Worm (Caenorhabditis elegans) whole organism, young adult: Measurements from ENCODE around the gene gtf-2E1.

Experiments
- aptf-3 ChIP-seq: fragments of 200-800 bp; sonication (Bioruptor generic); IDR thresholded peaks from 2 replicates; pipeline ENCODE4 v1.3.6; 2022; ENCODE audit warnings: missing genetic modification characterization, missing compliant biosample characterization
- dox-1 ChIP-seq: fragments of 200-800 bp; sonication (Bioruptor generic); IDR thresholded peaks from 2 replicates; pipeline ENCODE4 v1.3.6; 2022; ENCODE audit warnings: missing genetic modification reagents, missing genetic modification characterization, missing compliant biosample characterization
- dpff-1 ChIP-seq: sonication (generic microtip); optimal IDR thresholded peaks from 2 replicates; lab custom pipeline; 2017; ENCODE audit warnings: mild to moderate bottlenecking, missing genetic modification characterization, missing compliant biosample characterization
- ets-4 ChIP-seq: fragments of 200-800 bp; sonication (Bioruptor generic); optimal IDR thresholded peaks from 2 replicates; lab custom pipeline; 2018; ENCODE audit warnings: mild to moderate bottlenecking, missing genetic modification characterization, missing compliant biosample characterization
- fkh-3 ChIP-seq: sonication (generic microtip); optimal IDR thresholded peaks from 2 replicates; lab custom pipeline; 2016; ENCODE audit warnings: mild to moderate bottlenecking, missing genetic modification characterization, missing compliant biosample characterization
- lsl-1 ChIP-seq: fragments of 200-800 bp; sonication (Bioruptor generic); optimal IDR thresholded peaks from 2 replicates; lab custom pipeline; 2018; ENCODE audit warnings: mild to moderate bottlenecking, missing genetic modification characterization, moderate library complexity, missing compliant biosample characterization
- snpc-3.4 ChIP-seq: sonication (generic microtip); optimal IDR thresholded peaks from 2 replicates; lab custom pipeline; 2017; ENCODE audit warnings: missing genetic modification characterization, mild to moderate bottlenecking, missing compliant biosample characterization, antibody characterized with exemption, moderate library complexity, missing genotype, missing genetic modification reagents

DNA sequence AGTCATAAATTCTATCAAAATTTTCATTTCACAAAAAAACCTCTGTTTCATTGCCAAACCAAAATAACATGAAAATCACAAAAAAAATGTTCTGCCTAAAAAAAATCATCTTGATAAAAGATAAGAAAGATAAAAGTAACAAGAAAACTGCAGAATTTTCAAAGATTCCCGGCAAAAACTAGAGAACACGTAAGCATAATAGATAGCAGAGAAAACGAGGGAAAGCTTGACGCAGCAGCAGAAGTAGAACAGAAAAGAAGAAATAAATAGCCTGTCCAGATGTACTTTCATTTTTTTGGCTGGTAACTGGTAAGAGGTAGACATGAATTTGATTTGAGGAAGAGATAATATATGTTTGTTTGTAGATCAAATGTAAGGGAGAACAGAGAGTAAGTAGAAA is 44.3 kb upstream of the gtf-2E1 start:
- TF ChIP-seq dpff-1 (tag; lab: Kevin White, UChicago) (no peak), snpc-3.4 (tag; lab: Kevin White, UChicago) (no peak), dox-1 (GFP tag; lab: Robert Waterston, UW) (no peak), ets-4 (no peak), aptf-3 (no peak), fkh-3 (tag; lab: Kevin White, UChicago) (no peak), lsl-1 (GFP tag; lab: Kevin White, UChicago) (no peak)
